Worm (Caenorhabditis elegans) whole organism, late embryonic: ENCODE measurements around the gene arrd-17.

Experiments
- ceh-45 ChIP-seq: fragments of 200-800 bp; sonication (Bioruptor generic); IDR thresholded peaks from 2 replicates; pipeline ENCODE4 v1.3.6; 2022; ENCODE audit warnings: missing genetic modification reagents, missing genetic modification characterization, missing compliant biosample characterization
- elt-2 ChIP-seq: sonication (generic microtip); optimal IDR thresholded peaks from 2 replicates; lab custom pipeline; 2016; ENCODE audit warnings: missing genetic modification reagents, missing genetic modification characterization, missing compliant biosample characterization
- fkh-6 ChIP-seq: sonication (generic microtip); optimal IDR thresholded peaks from 2 replicates; lab custom pipeline; 2016; ENCODE audit warnings: missing genetic modification characterization, missing compliant biosample characterization
- hlh-13 ChIP-seq: fragments of 200-800 bp; sonication (Bioruptor generic); optimal IDR thresholded peaks from 2 replicates; lab custom pipeline; 2018; ENCODE audit warnings: mild to moderate bottlenecking, missing genetic modification characterization, missing compliant biosample characterization
- hlh-30 ChIP-seq: sonication (generic microtip); optimal IDR thresholded peaks from 2 replicates; lab custom pipeline; 2017; ENCODE audit warnings: antibody characterized with exemption, missing genetic modification characterization, missing compliant biosample characterization; ENCODE audit not compliant: insufficient read depth
- lim-6 ChIP-seq: sonication (generic microtip); optimal IDR thresholded peaks from 2 replicates; lab custom pipeline; 2016; ENCODE audit warnings: missing genetic modification characterization, missing compliant biosample characterization
- sox-4 ChIP-seq: sonication (generic microtip); optimal IDR thresholded peaks from 2 replicates; lab custom pipeline; 2017; ENCODE audit warnings: mild to moderate bottlenecking, missing genetic modification characterization, inconsistent platforms, missing compliant biosample characterization

ce11 chrIII:13635235-13635634, 4.6 kb upstream of the arrd-17 start:
- TF ChIP-seq fkh-6 (tag; lab: Kevin White, UChicago) (no peak), sox-4 (tag; lab: Kevin White, UChicago) (no peak), hlh-30 (tag; lab: Kevin White, UChicago) (no peak), ceh-45 (no peak), elt-2 (tag; lab: Kevin White, UChicago) (no peak), hlh-13 (GFP tag; lab: Kevin White, UChicago) (no peak), lim-6 (tag; lab: Kevin White, UChicago) (no peak)
